Worm (Caenorhabditis elegans): ENCODE results near the gene F59B10.6.

The F59B10.6 gene

DNA sequence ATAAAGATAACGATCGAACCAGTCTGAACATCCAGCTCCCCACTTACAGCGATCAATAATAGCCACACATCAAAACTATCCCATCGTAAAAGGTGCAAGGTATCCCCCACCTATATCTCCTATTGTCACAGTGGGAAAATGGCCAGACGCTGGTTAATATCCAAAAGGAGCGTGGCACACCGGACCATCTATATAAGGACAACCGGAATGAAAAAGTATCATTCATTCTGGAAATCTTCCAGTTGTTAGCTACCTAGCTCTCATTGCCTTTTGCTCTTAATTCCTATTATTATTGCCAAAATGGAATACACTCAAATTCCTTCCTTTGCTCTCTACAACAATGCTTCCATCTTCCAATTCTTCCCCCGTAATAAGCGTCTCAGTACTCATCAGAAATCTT lies 47.3 kb downstream of the F59B10.6 start, which contains the start of gene ZK666.4:
Gene ZK666.4, plus strand, starts transcription at position 301 of the 400 bp plus-strand sequence.
- TF ChIP-seq lin-15B (tag; optimal IDR thresholded peaks at IDR 0.05) (no peak), gei-8 (GFP tag; optimal IDR thresholded peaks at IDR 0.05) (no peak), mxl-2 (GFP tag; conservative IDR thresholded peaks at IDR 0.05) (no peak), hmg-1.1 (GFP tag; IDR thresholded peaks at IDR 0.05) (no peak), nhr-111 (GFP tag; optimal IDR thresholded peaks at IDR 0.05) (no peak), ctbp-1 (GFP tag; IDR thresholded peaks at IDR 0.05) (no peak), dmd-6 (GFP tag; IDR thresholded peaks at IDR 0.05) (no peak), nhr-102 (tag; optimal IDR thresholded peaks at IDR 0.05) (no peak), F26F4.8 (GFP tag; conservative IDR thresholded peaks at IDR 0.05) (no peak), dmd-8 (GFP tag; IDR thresholded peaks at IDR 0.05) (no peak), attf-4 (tag; optimal IDR thresholded peaks at IDR 0.05) (no peak), tag-97 (GFP tag; IDR thresholded peaks at IDR 0.05) (no peak), zfp-3 (GFP tag; conservative IDR thresholded peaks at IDR 0.05) (no peak), lin-38 (GFP tag; IDR thresholded peaks at IDR 0.05) (no peak), madf-5 (GFP tag; IDR thresholded peaks at IDR 0.05) (no peak)

DNA sequence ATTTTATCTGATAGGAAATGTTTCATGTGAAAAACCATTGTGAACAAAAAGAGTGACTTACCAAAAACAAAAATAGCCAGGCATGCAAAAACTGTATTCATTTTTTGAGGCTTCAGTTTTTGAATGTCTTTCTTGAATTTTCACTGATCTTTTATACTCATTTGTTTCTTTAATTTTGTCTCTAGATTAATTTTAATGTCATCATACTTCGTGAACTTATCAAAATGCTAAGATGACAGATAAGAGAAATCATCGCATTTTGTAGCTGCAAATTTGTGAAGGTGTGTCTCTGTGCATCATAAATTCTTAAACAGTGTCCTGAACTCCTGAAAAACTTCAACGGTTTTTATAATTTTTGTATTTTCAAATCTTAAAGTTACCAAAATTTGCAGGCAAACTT lies 48.2 kb downstream of the F59B10.6 start, which contains the start of gene clec-58:
Gene clec-58, minus strand, starts transcription at position 101 of the 400 bp plus-strand sequence.
- no peak for TF ChIP-seq F49E8.2 (tag; optimal IDR thresholded peaks at IDR 0.05; ENCODE audit: borderline replicate concordance)
- no peak for TF ChIP-seq dmd-9 (GFP tag; IDR thresholded peaks at IDR 0.05)
- TF ChIP-seq dmd-6 (GFP tag; IDR thresholded peaks at IDR 0.05), result no peak

Data from whole organism, L4 larva.